Fruit fly (Drosophila melanogaster) whole organism, adult: ENCODE data around the gene Ir25a.
A peak's percentile ranks its signal among the peaks of the same experiment; 100 is the strongest.

Experiments
- CG11617 ChIP-seq: fragments of 200-800 bp; sonication (Bioruptor generic); optimal IDR thresholded peaks from 2 replicates; lab custom pipeline; 2017; ENCODE audit warnings: mild to moderate bottlenecking, missing biosample characterization, missing genetic modification reagents, missing genetic modification characterization
- CG12768 ChIP-seq: fragments of 200-800 bp; sonication (Bioruptor generic); optimal IDR thresholded peaks from 2 replicates; lab custom pipeline; 2017; ENCODE audit warnings: missing biosample characterization, missing genetic modification characterization, mild to moderate bottlenecking, moderate library complexity, missing genetic modification reagents
- CG14711 ChIP-seq: fragments of 200-800 bp; sonication (Bioruptor generic); optimal IDR thresholded peaks from 2 replicates; lab custom pipeline; 2018; ENCODE audit warnings: missing biosample characterization, mild to moderate bottlenecking, missing genetic modification characterization, moderate library complexity
- CG1620 ChIP-seq: fragments of 200-800 bp; sonication (Bioruptor generic); optimal IDR thresholded peaks from 2 replicates; lab custom pipeline; 2016; ENCODE audit warnings: missing biosample characterization, missing genetic modification characterization
- CG33017 ChIP-seq: fragments of 200-800 bp; sonication (Bioruptor generic); optimal IDR thresholded peaks from 2 replicates; lab custom pipeline; 2018; ENCODE audit warnings: missing biosample characterization, mild to moderate bottlenecking, missing genetic modification characterization, moderate library complexity
- CG5204 ChIP-seq: fragments of 200-800 bp; sonication (Bioruptor generic); optimal IDR thresholded peaks from 2 replicates; lab custom pipeline; 2016; ENCODE audit warnings: missing biosample characterization, missing genetic modification characterization
- CG7045 ChIP-seq: fragments of 200-800 bp; sonication (Bioruptor generic); optimal IDR thresholded peaks from 2 replicates; lab custom pipeline; 2017; ENCODE audit warnings: missing biosample characterization, mild to moderate bottlenecking, missing genetic modification characterization
- CG7101 ChIP-seq: fragments of 200-800 bp; sonication (Bioruptor generic); optimal IDR thresholded peaks from 2 replicates; lab custom pipeline; 2018; ENCODE audit warnings: missing biosample characterization, mild to moderate bottlenecking, missing genetic modification characterization, moderate library complexity
- Clk ChIP-seq: fragments of 200-800 bp; sonication (Bioruptor generic); optimal IDR thresholded peaks from 2 replicates; lab custom pipeline; 2017; ENCODE audit warnings: missing biosample characterization, missing genetic modification characterization
- Crg-1 ChIP-seq: fragments of 200-800 bp; sonication (Bioruptor generic); optimal IDR thresholded peaks from 2 replicates; lab custom pipeline; 2016; ENCODE audit warnings: missing biosample characterization, missing genetic modification characterization
- Hr96 ChIP-seq: fragments of 200-800 bp; sonication (Bioruptor generic); optimal IDR thresholded peaks from 2 replicates; lab custom pipeline; 2016; ENCODE audit warnings: missing biosample characterization, missing genetic modification characterization
- Mnt ChIP-seq: fragments of 200-800 bp; sonication (Bioruptor generic); optimal IDR thresholded peaks from 2 replicates; lab custom pipeline; 2016; ENCODE audit warnings: missing biosample characterization, mild to moderate bottlenecking, missing genetic modification characterization
- bab1 ChIP-seq: fragments of 200-800 bp; sonication (Bioruptor generic); optimal IDR thresholded peaks from 3 replicates; lab custom pipeline; 2019; ENCODE audit warnings: missing biosample characterization, mild to moderate bottlenecking, missing genetic modification characterization, moderate library complexity
- cic ChIP-seq: fragments of 200-800 bp; sonication (Bioruptor generic); optimal IDR thresholded peaks from 2 replicates; lab custom pipeline; 2017; ENCODE audit warnings: missing biosample characterization, mild to moderate bottlenecking, missing genetic modification characterization, moderate library complexity
- cnc ChIP-seq, 2 experiments: fragments of >200 bp; optimal IDR thresholded peaks; 2 replicates each; lab custom pipeline; 2017
- kay ChIP-seq: fragments of 200-800 bp; sonication (Bioruptor generic); peaks from one replicate; lab custom pipeline; 2016; ENCODE audit warnings: missing biosample characterization, missing genetic modification characterization, borderline replicate concordance
- ovo ChIP-seq: fragments of 200-800 bp; sonication (Bioruptor generic); optimal IDR thresholded peaks from 2 replicates; lab custom pipeline; 2016; ENCODE audit warnings: missing biosample characterization, missing genetic modification characterization
- pad ChIP-seq: fragments of 200-800 bp; sonication (Bioruptor generic); optimal IDR thresholded peaks from 3 replicates; lab custom pipeline; 2017; ENCODE audit warnings: missing biosample characterization, missing genetic modification characterization, mild to moderate bottlenecking, moderate library complexity, missing genetic modification reagents
- tj ChIP-seq: fragments of 200-800 bp; sonication (Bioruptor generic); optimal IDR thresholded peaks from 3 replicates; lab custom pipeline; 2017; ENCODE audit warnings: missing biosample characterization, mild to moderate bottlenecking, missing genetic modification characterization, moderate library complexity
- toe ChIP-seq: fragments of 200-800 bp; sonication (Bioruptor generic); optimal IDR thresholded peaks from 2 replicates; lab custom pipeline; 2016; ENCODE audit warnings: missing biosample characterization, missing genetic modification characterization

Ir25a gene

dm6 chr2L:4846629-4847125, 11.6 kb upstream of the Ir25a start:
- TF ChIP-seq pad (GFP tag; lab: Kevin White, UChicago) (no peak), CG11617 (GFP tag; lab: Kevin White, UChicago) (no peak), CG1620 (GFP tag; lab: Kevin White, UChicago) (no peak), CG33017 (tag; lab: Kevin White, UChicago) (no peak), Hr96 (GFP tag; lab: Kevin White, UChicago) (no peak), CG12768 (peak; percentile 36)

DNA sequence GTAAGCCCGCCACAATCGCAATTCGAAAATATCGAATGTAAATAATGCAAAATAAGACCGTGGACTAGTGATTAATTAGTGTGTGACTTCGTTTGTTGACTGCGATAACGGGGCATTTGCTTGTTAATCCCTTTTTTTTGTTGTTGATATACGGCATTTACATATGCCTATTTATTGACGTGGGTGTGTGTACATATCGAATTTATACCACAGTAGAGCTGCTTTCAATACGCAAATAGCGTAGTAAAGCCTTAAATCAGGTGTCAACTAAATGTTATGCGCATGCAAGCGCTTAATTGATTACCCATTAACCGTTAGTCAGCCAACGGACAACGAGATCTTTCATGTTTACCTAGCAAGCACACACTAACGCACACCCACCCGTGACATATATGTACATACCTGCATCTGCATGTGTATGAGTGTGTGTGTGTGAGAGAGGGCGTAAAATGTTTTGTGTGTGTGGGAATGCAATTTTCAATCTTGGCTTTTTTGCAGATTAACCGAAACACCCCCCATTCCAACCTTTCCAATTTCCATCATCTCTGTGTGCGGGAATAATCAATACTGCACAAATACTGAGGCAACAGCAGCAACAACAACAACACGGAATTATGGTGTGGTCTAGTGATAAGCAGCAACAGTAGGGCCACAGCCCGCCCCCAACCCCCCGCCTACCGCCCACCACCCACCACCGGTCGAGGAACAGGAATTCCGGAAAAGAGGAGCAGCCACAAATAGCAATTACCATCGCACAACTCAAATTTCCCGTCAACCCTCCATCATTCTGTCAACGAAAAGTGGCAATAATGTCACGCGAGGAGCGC, 3.6 kb upstream of the Ir25a start:
- peak; percentile 7 for TF ChIP-seq Crg-1
- TF ChIP-seq pad (GFP tag; lab: Kevin White, UChicago), result no peak
- peak; percentile 20 for TF ChIP-seq CG7045 (GFP tag; lab: Kevin White, UChicago)
- peak; percentile 17 for TF ChIP-seq CG12768

dm6 chr2L:4837772-4838397, 2.8 kb upstream of the Ir25a start, which contains the start of the genes tank and CG12194:
tank (minus strand) TSS chr2L:4837999.
CG12194 (plus strand) TSS chr2L:4838347.
- peak; percentile 92 for TF ChIP-seq CG7101 (tag; lab: Kevin White, UChicago)
- TF ChIP-seq pad (GFP tag; lab: Kevin White, UChicago), result peak; percentile 81
- peak; percentile 88 for TF ChIP-seq Mnt (GFP tag; lab: Kevin White, UChicago)
- peak; percentile 95 for TF ChIP-seq CG5204 (GFP tag; lab: Kevin White, UChicago)
- peak; percentile 88 for TF ChIP-seq Hr96 (GFP tag; lab: Kevin White, UChicago)
- TF ChIP-seq tj (GFP tag; lab: Kevin White, UChicago), result peak; percentile 69
- TF ChIP-seq CG7045 (GFP tag; lab: Kevin White, UChicago), result peak; percentile 94
- peak; percentile 90 for TF ChIP-seq Clk (GFP tag; lab: Kevin White, UChicago)
- TF ChIP-seq cic (GFP tag; lab: Kevin White, UChicago), result peak; percentile 26
- TF ChIP-seq CG1620 (GFP tag; lab: Kevin White, UChicago), result peak; percentile 92
- TF ChIP-seq kay, result no peak
- peak; percentile 92 for TF ChIP-seq ovo (GFP tag; lab: Kevin White, UChicago)
- peak; percentile 92 for TF ChIP-seq CG14711 (tag; lab: Kevin White, UChicago)
- peak; percentile 89 for TF ChIP-seq CG11617 (GFP tag; lab: Kevin White, UChicago)
- peak; percentile 95 for TF ChIP-seq CG12768
- TF ChIP-seq toe (GFP tag; lab: Kevin White, UChicago), result peak; percentile 90
- TF ChIP-seq Crg-1, result peak; percentile 90
- TF ChIP-seq CG33017 (tag; lab: Kevin White, UChicago), result peak; percentile 94
- TF ChIP-seq bab1, result peak; percentile 94
- TF ChIP-seq cnc (optimal IDR thresholded peaks at IDR 0.05; lab: Kevin White, UChicago), result no peak

- no peak for TF ChIP-seq cnc (optimal IDR thresholded peaks at IDR 0.05; lab: Kevin White, UChicago)
- TF ChIP-seq Crg-1, result no peak
- no peak for TF ChIP-seq ovo (GFP tag; lab: Kevin White, UChicago)
- TF ChIP-seq Hr96 (GFP tag; lab: Kevin White, UChicago), result no peak
- no peak for TF ChIP-seq CG7101 (tag; lab: Kevin White, UChicago)
- no peak for TF ChIP-seq cic (GFP tag; lab: Kevin White, UChicago)
- TF ChIP-seq CG14711 (tag; lab: Kevin White, UChicago), result no peak
- TF ChIP-seq CG5204 (GFP tag; lab: Kevin White, UChicago), result no peak
- no peak for TF ChIP-seq tj (GFP tag; lab: Kevin White, UChicago)
- TF ChIP-seq pad (GFP tag; lab: Kevin White, UChicago), result no peak
- TF ChIP-seq Clk (GFP tag; lab: Kevin White, UChicago), result no peak
- no peak for TF ChIP-seq bab1
- no peak for TF ChIP-seq CG12768
- no peak for TF ChIP-seq kay
- TF ChIP-seq Mnt (GFP tag; lab: Kevin White, UChicago), result no peak
Measured at dm6 chr2L:4836193-4836592, 1.1 kb upstream of the Ir25a start.

DNA sequence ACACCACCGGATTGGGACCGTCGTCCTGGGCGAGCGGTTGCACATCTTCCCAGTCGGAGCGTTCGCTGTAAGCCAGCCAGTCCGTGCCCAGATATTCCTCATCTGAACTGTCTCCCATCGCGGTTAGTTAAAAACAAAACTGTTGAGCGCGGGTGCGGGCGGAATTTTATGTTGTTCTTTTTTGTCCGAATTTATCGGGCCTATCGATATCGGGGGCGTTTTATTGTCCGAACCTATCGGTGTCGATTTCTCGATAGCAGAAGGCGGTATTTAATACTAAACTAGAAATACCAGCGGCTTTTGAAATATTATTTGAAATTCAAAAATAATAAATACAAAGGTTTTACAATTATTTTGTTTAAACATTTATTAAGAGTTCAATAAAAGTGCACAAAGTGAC, 4.6 kb downstream of the Ir25a start, which contains the start of gene Fnta:
TSS of gene Fnta (minus strand) at position 204 of the 400 bp plus-strand sequence.
- TF ChIP-seq bab1 (peak; percentile 19), CG7101 (tag; lab: Kevin White, UChicago) (no peak), kay (peak; percentile 84)

- TF ChIP-seq cic (GFP tag; lab: Kevin White, UChicago) (peak; percentile 68), Clk (GFP tag; lab: Kevin White, UChicago) (no peak), Hr96 (GFP tag; lab: Kevin White, UChicago) (no peak), ovo (GFP tag; lab: Kevin White, UChicago) (peak; percentile 31), CG5204 (GFP tag; lab: Kevin White, UChicago) (no peak), bab1 (no peak), CG14711 (tag; lab: Kevin White, UChicago) (no peak), CG12768 (peak; percentile 56), Mnt (GFP tag; lab: Kevin White, UChicago) (peak; percentile 27), cnc (optimal IDR thresholded peaks at IDR 0.05; lab: Kevin White, UChicago) (no peak), CG1620 (GFP tag; lab: Kevin White, UChicago) (no peak), CG11617 (GFP tag; lab: Kevin White, UChicago) (peak; percentile 23), CG7045 (GFP tag; lab: Kevin White, UChicago) (peak; percentile 59), pad (GFP tag; lab: Kevin White, UChicago) (peak; percentile 11), toe (GFP tag; lab: Kevin White, UChicago) (peak; percentile 14), tj (GFP tag; lab: Kevin White, UChicago) (no peak), CG7101 (tag; lab: Kevin White, UChicago) (peak; percentile 41), CG33017 (tag; lab: Kevin White, UChicago) (peak; percentile 55), Crg-1 (peak; percentile 58), kay (peak; percentile 10)
Measured at dm6 chr2L:4829040-4829439, 6.1 kb downstream of the Ir25a start.
